Fruit fly (Drosophila melanogaster) whole organism, embryonic: Measurements from ENCODE around the gene Gprk2.

Experiments used
- Asciz ChIP-seq: fragments of 200-800 bp; sonication (Bioruptor generic); optimal IDR thresholded peaks from 2 replicates; lab custom pipeline; 2017; ENCODE audit warnings: missing biosample characterization, mild to moderate bottlenecking, missing genetic modification characterization, missing genetic modification reagents
- CG7556 ChIP-seq: fragments of 200-800 bp; sonication (Bioruptor generic); optimal IDR thresholded peaks from 2 replicates; lab custom pipeline; 2017; ENCODE audit warnings: missing biosample characterization, mild to moderate bottlenecking, missing genetic modification characterization
- ftz-f1 ChIP-seq: fragments of 200-800 bp; sonication (Bioruptor generic); optimal IDR thresholded peaks from 2 replicates; lab custom pipeline; 2016; ENCODE audit warnings: missing biosample characterization, missing genetic modification characterization
- gsb-n ChIP-seq: fragments of 200-800 bp; sonication (Bioruptor generic); optimal IDR thresholded peaks from 3 replicates; lab custom pipeline; 2018; ENCODE audit warnings: missing biosample characterization, mild to moderate bottlenecking, missing genetic modification characterization
- salm ChIP-seq: fragments of 200-800 bp; sonication (Bioruptor generic); optimal IDR thresholded peaks from 2 replicates; lab custom pipeline; 2018; ENCODE audit warnings: missing biosample characterization, mild to moderate bottlenecking, missing genetic modification characterization
- sr ChIP-seq: fragments of 200-800 bp; sonication (Bioruptor generic); IDR thresholded peaks from 3 replicates; pipeline ENCODE4 v1.3.6; 2022; ENCODE audit warnings: missing biosample characterization, missing genetic modification characterization
- ttk ChIP-seq: fragments of 200-800 bp; sonication (Bioruptor generic); IDR thresholded peaks from 2 replicates; pipeline ENCODE4 v2.1.2; 2022; ENCODE audit warnings: missing biosample characterization, missing genetic modification characterization
- twi ChIP-seq: fragments of 200-800 bp; optimal IDR thresholded peaks from 2 replicates; lab custom pipeline; 2019; ENCODE audit warnings: missing biosample characterization, mild to moderate bottlenecking, missing genetic modification characterization, moderate library complexity

DNA sequence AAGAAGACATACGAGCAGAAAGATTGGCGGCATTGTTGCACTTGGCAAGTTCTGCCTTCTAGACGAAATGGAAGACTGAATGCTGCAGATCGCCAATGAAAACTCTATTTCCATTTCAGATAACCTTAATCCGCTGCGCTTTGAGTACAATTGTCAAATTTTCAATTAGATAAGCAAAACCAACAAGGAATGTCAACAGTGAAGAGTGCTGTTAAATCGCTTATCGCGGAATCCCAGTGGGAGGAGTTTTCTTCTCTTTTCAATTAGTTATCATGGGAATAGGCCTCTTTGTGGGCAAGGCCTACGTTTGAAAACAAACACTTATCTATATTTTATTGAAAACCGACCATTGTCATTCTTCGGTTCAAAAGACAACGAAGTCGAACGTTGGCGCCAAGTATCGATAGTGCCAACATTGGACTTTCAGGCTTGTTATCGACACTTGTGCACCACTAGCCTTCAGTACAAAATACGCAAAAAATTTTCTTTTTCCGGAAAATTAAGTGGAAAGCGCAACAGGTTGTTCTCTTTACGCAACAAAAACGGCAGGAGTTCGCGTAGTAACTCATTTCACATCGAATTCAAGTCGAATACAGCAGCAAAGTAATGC is 9.7 kb upstream of the Gprk2 start, which contains the start of the genes Ugt35D1 and Gcn2:
- TF ChIP-seq Asciz (GFP tag; lab: Kevin White, UChicago) (peak; percentile 84), salm (no peak), CG7556 (GFP tag; lab: Kevin White, UChicago) (no peak), twi (tag; lab: Kevin White, UChicago) (no peak), gsb-n (no peak), ftz-f1 (GFP tag; lab: Kevin White, UChicago) (no peak), sr (GFP tag; lab: Robert Waterston, UW) (peak; percentile 84), ttk (GFP tag; lab: Robert Waterston, UW) (no peak)
